Fruit fly (Drosophila melanogaster): ENCODE measurements around the gene CG45101.

Gene CG45101

DNA sequence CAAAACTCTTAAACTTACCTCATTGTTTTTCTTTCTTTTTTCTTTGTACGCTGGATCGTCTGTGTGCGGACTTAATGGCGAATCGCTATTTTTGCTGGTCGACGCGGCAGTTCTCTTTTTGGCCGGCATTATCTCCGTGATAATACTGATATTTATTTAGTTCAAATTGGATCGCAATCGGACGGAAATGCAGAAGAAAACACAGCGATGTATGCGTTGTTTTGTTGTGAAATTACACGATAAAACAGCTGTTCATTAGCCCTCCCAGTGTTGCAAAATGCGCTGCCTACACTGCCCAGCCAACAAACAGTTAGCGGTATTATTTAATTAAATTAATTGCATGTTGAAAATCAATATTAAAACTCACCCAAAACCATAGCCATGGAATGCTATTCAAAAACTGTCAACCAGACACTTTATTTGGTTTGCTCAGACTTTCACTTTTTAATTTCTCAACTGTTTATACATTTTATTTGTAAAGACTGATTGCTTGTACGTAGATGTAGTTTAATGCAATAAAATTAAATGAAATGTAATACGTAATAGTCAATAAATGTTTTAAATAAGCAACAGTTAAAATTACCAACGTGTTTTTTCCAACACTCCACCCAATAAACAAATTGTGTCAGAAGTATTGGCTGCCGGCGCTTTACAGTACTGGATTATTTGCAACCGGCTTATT is 33.3 kb downstream of the CG45101 start, which contains the start of the genes Irbp18 and APP-BP1 (continued):
- TF ChIP-seq sr (GFP tag; IDR thresholded peaks at IDR 0.05) (0 out of 3 replicates have a peak, but pooled peaks have one; percentile 25), chinmo (GFP tag; IDR thresholded peaks at IDR 0.05; ENCODE audit: partially characterized antibody) (0 out of 4 replicates have a peak, but pooled peaks have one; percentile 4), CG9932 (GFP tag; IDR thresholded peaks at IDR 0.05) (peak; percentile 89), CG6791 (GFP tag; IDR thresholded peaks at IDR 0.05; ENCODE audit: partially characterized antibody) (no peak; the same call in 2 of the 3 replicates), CG42726 (GFP tag; IDR thresholded peaks at IDR 0.05; ENCODE audit: partially characterized antibody) (no peak), bigmax (GFP tag; optimal IDR thresholded peaks at IDR 0.05) (no peak), CG10959 (GFP tag; IDR thresholded peaks at IDR 0.05) (peak; percentile 59; the same call in 1 of the 2 replicates), ewg (GFP tag; optimal IDR thresholded peaks at IDR 0.05) (peak; percentile 87), Mes4 (GFP tag; optimal IDR thresholded peaks at IDR 0.05) (peak; percentile 90), CG31224 (GFP tag; IDR thresholded peaks at IDR 0.05) (peak; percentile 81), Atf6 (GFP tag; IDR thresholded peaks at IDR 0.05) (peak; percentile 89), otp (GFP tag; IDR thresholded peaks at IDR 0.05) (peak; percentile 80; the same call in 2 of the 3 replicates), CG4360 (GFP tag; IDR thresholded peaks at IDR 0.05) (0 out of 2 replicates have a peak, but pooled peaks have one; percentile 30), hbn (GFP tag; IDR thresholded peaks at IDR 0.05; ENCODE audit: partially characterized antibody) (0 out of 2 replicates have a peak, but pooled peaks have one; percentile 25), CG7963 (GFP tag; IDR thresholded peaks at IDR 0.05; ENCODE audit: partially characterized antibody) (no peak), CG10267 (tag; optimal IDR thresholded peaks at IDR 0.05) (peak; percentile 98), CG14014 (GFP tag; IDR thresholded peaks at IDR 0.05) (peak; percentile 83), her (GFP tag; optimal IDR thresholded peaks at IDR 0.05) (peak; percentile 88), caup (GFP tag; optimal IDR thresholded peaks at IDR 0.05; ENCODE audit: severe bottlenecking) (peak; percentile 95), onecut (GFP tag; IDR thresholded peaks at IDR 0.05) (peak; percentile 65), ham (GFP tag; IDR thresholded peaks at IDR 0.05) (no peak), CG2889 (GFP tag; IDR thresholded peaks at IDR 0.05) (peak; percentile 91), Hr51 (GFP tag; optimal IDR thresholded peaks at IDR 0.05) (peak; percentile 95 to 96), ro (GFP tag; IDR thresholded peaks at IDR 0.05) (no peak; the same call in 1 of the 2 replicates), grn (GFP tag; optimal IDR thresholded peaks at IDR 0.05) (peak; percentile 66), mirr (GFP tag; optimal IDR thresholded peaks at IDR 0.05) (peak; percentile 80), CG3065 (GFP tag; optimal IDR thresholded peaks at IDR 0.05) (peak; percentile 84), CG8388 (GFP tag; optimal IDR thresholded peaks at IDR 0.05) (peak; percentile 91), ab (GFP tag; optimal IDR thresholded peaks at IDR 0.05) (peak; percentile 76), CG14441 (GFP tag; IDR thresholded peaks at IDR 0.05) (peak; percentile 87), CG17361 (GFP tag; IDR thresholded peaks at IDR 0.05) (peak; percentile 97), prd (optimal IDR thresholded peaks at IDR 0.05) (no peak), prd (GFP tag; IDR thresholded peaks at IDR 0.05) (peak; percentile 89), peb (GFP tag; IDR thresholded peaks at IDR 0.05) (peak; percentile 83), Chrac-16 (GFP tag; optimal IDR thresholded peaks at IDR 0.05) (peak; percentile 93), Ets65A (GFP tag) (peak; percentile 99), CG2199 (GFP tag; IDR thresholded peaks at IDR 0.05) (0 out of 3 replicates have a peak, but pooled peaks have one; percentile 43), CG16779 (GFP tag; IDR thresholded peaks at IDR 0.05) (0 out of 2 replicates have a peak, but pooled peaks have one; percentile 41), CG12155 (GFP tag; optimal IDR thresholded peaks at IDR 0.05) (peak; percentile 92), D19A (tag; optimal IDR thresholded peaks at IDR 0.05) (peak; percentile 86), Vsx1 (GFP tag; optimal IDR thresholded peaks at IDR 0.05) (peak; percentile 84), gce (GFP tag; IDR thresholded peaks at IDR 0.05) (peak; percentile 71; the same call in 2 of the 3 replicates), kay (GFP tag; optimal IDR thresholded peaks at IDR 0.05) (peak; percentile 93), sisA (GFP tag; IDR thresholded peaks at IDR 0.05) (peak; percentile 84), CG11085 (GFP tag; IDR thresholded peaks at IDR 0.05) (peak; percentile 68; the same call in 1 of the 2 replicates), CG13894 (tag; optimal IDR thresholded peaks at IDR 0.05) (peak; percentile 86), fu2 (GFP tag; optimal IDR thresholded peaks at IDR 0.05) (peak; percentile 92), crol (GFP tag; IDR thresholded peaks at IDR 0.05) (peak; percentile 43; the same call in 1 of the 2 replicates), org-1 (GFP tag; optimal IDR thresholded peaks at IDR 0.05) (peak; percentile 91)

All from whole organism, embryonic.